Fruit fly (Drosophila melanogaster) whole organism, embryonic: ENCODE data around the gene fzy.

ENCODE experiments used
- Abd-B ChIP-seq: fragments of 200-800 bp; sonication (Bioruptor generic); optimal IDR thresholded peaks from 2 replicates; lab custom pipeline; 2018; ENCODE audit warnings: missing biosample characterization, mild to moderate bottlenecking, missing genetic modification characterization, moderate library complexity
- CG10565 ChIP-seq: fragments of 200-800 bp; sonication (Bioruptor generic); optimal IDR thresholded peaks from 3 replicates; lab custom pipeline; 2016; ENCODE audit warnings: missing biosample characterization, mild to moderate bottlenecking, missing genetic modification characterization
- CG11695 ChIP-seq: fragments of 200-800 bp; sonication (Bioruptor generic); IDR thresholded peaks from 3 replicates; pipeline ENCODE4 v1.3.6; 2022; ENCODE audit warnings: missing biosample characterization, missing genetic modification characterization
- CG12659 ChIP-seq: fragments of 200-800 bp; sonication (Bioruptor generic); optimal IDR thresholded peaks from 3 replicates; lab custom pipeline; 2017; ENCODE audit warnings: mild to moderate bottlenecking, missing biosample characterization, missing genetic modification reagents, missing genetic modification characterization
- CG13775 ChIP-seq: fragments of 200-800 bp; sonication (Bioruptor generic); optimal IDR thresholded peaks from 3 replicates; lab custom pipeline; 2017; ENCODE audit warnings: missing biosample characterization, mild to moderate bottlenecking, missing genetic modification characterization
- CG14860 ChIP-seq: fragments of 200-800 bp; sonication (Bioruptor generic); IDR thresholded peaks from 3 replicates; pipeline ENCODE4 v1.3.6; 2022; ENCODE audit warnings: missing biosample characterization, missing genetic modification characterization; ENCODE audit not compliant: partially characterized antibody
- CG17385 ChIP-seq: fragments of 200-800 bp; sonication (Bioruptor generic); optimal IDR thresholded peaks from 3 replicates; lab custom pipeline; 2018; ENCODE audit warnings: missing biosample characterization, mild to moderate bottlenecking, missing genetic modification characterization
- CG17568 ChIP-seq: fragments of 200-800 bp; sonication (Bioruptor generic); optimal IDR thresholded peaks from 2 replicates; lab custom pipeline; 2018; ENCODE audit warnings: missing biosample characterization, mild to moderate bottlenecking, missing genetic modification characterization, moderate library complexity
- CG17912 ChIP-seq: fragments of 200-800 bp; sonication (Bioruptor generic); optimal IDR thresholded peaks from 2 replicates; lab custom pipeline; 2018; ENCODE audit warnings: missing biosample characterization, mild to moderate bottlenecking, missing genetic modification characterization
- CG2875 ChIP-seq: fragments of 200-800 bp; sonication (Bioruptor generic); optimal IDR thresholded peaks from 2 replicates; lab custom pipeline; 2017; ENCODE audit warnings: missing biosample characterization, mild to moderate bottlenecking, missing genetic modification characterization, missing genetic modification reagents
- CG3407 ChIP-seq: fragments of 200-800 bp; sonication (Bioruptor generic); optimal IDR thresholded peaks from 2 replicates; lab custom pipeline; 2018; ENCODE audit warnings: missing biosample characterization, mild to moderate bottlenecking, missing genetic modification characterization
- CG4360 ChIP-seq: fragments of 200-800 bp; sonication (Bioruptor generic); IDR thresholded peaks from 2 replicates; pipeline ENCODE4 v1.3.6; 2022; ENCODE audit warnings: missing biosample characterization, missing genetic modification characterization
- CG7556 ChIP-seq: fragments of 200-800 bp; sonication (Bioruptor generic); optimal IDR thresholded peaks from 2 replicates; lab custom pipeline; 2017; ENCODE audit warnings: missing biosample characterization, mild to moderate bottlenecking, missing genetic modification characterization
- CG7928 ChIP-seq: fragments of 200-800 bp; sonication (Bioruptor generic); optimal IDR thresholded peaks from 2 replicates; lab custom pipeline; 2017; ENCODE audit warnings: missing biosample characterization, mild to moderate bottlenecking, missing genetic modification characterization
- CG7963 ChIP-seq: fragments of 200-800 bp; sonication (Bioruptor generic); IDR thresholded peaks from 3 replicates; pipeline ENCODE4 v1.3.6; 2022; ENCODE audit warnings: missing biosample characterization, missing genetic modification characterization; ENCODE audit not compliant: partially characterized antibody
- CG7987 ChIP-seq: fragments of 200-800 bp; sonication (Bioruptor generic); optimal IDR thresholded peaks from 2 replicates; lab custom pipeline; 2018; ENCODE audit warnings: missing biosample characterization, mild to moderate bottlenecking, missing genetic modification characterization, moderate library complexity
- CG9817 ChIP-seq: fragments of 200-800 bp; sonication (Bioruptor generic); optimal IDR thresholded peaks from 2 replicates; lab custom pipeline; 2018; ENCODE audit warnings: missing biosample characterization, mild to moderate bottlenecking, missing genetic modification characterization, moderate library complexity
- Deaf1 ChIP-seq: fragments of 200-800 bp; optimal IDR thresholded peaks from 3 replicates; lab custom pipeline; 2019; ENCODE audit warnings: missing biosample characterization, mild to moderate bottlenecking, missing genetic modification characterization, moderate library complexity
- Dll ChIP-seq: fragments of 200-800 bp; sonication (Bioruptor generic); IDR thresholded peaks from 4 replicates; pipeline ENCODE4 v1.3.6; 2022; ENCODE audit warnings: missing biosample characterization, missing genetic modification characterization; ENCODE audit not compliant: partially characterized antibody
- Doc3 ChIP-seq: fragments of 200-800 bp; sonication (Bioruptor generic); IDR thresholded peaks from 3 replicates; pipeline ENCODE4 v1.3.6; 2022; ENCODE audit warnings: missing biosample characterization, missing genetic modification characterization; ENCODE audit not compliant: partially characterized antibody
- Gsc ChIP-seq: fragments of 200-800 bp; sonication (Bioruptor generic); IDR thresholded peaks from 2 replicates; pipeline ENCODE4 v1.3.6; 2022; ENCODE audit warnings: missing biosample characterization, missing genetic modification characterization
- Med ChIP-seq: fragments of 200-800 bp; sonication (Bioruptor generic); peaks from one replicate; lab custom pipeline; 2016; ENCODE audit warnings: missing biosample characterization, missing genetic modification characterization, mild to moderate bottlenecking, inconsistent platforms, moderate library complexity
- Pdp1 ChIP-seq, 2 experiments: fragments of 200-800 bp; sonication (Bioruptor generic); optimal IDR thresholded peaks; 3 replicates each; lab custom pipeline; 2016; ENCODE audit warnings: missing biosample characterization in 2 of 2, missing genetic modification characterization in 2 of 2, mild to moderate bottlenecking in 1 of 2, moderate library complexity in 1 of 2
- Stat92E ChIP-seq, 3 experiments: fragments of >200 bp in 2 of 3; fragments of 200-800 bp in 1 of 3; sonication (Bioruptor generic) in 1 of 3; optimal IDR thresholded peaks; 2 replicates each; lab custom pipeline; 2017 to 2019; ENCODE audit warnings: missing biosample characterization in 3 of 3, missing genetic modification characterization in 3 of 3, mild to moderate bottlenecking in 1 of 3, moderate library complexity in 1 of 3
- amos ChIP-seq: fragments of 200-800 bp; sonication (Bioruptor generic); IDR thresholded peaks from 2 replicates; pipeline ENCODE4 v1.3.6; 2022; ENCODE audit warnings: missing biosample characterization, missing genetic modification characterization; ENCODE audit not compliant: partially characterized antibody
- cg ChIP-seq: fragments of 200-800 bp; sonication (Bioruptor generic); optimal IDR thresholded peaks from 3 replicates; lab custom pipeline; 2019; ENCODE audit warnings: missing biosample characterization, mild to moderate bottlenecking, missing genetic modification characterization, moderate library complexity
- corto ChIP-seq: fragments of 200-800 bp; sonication (Bioruptor generic); optimal IDR thresholded peaks from 2 replicates; lab custom pipeline; 2016; ENCODE audit warnings: missing biosample characterization, mild to moderate bottlenecking, missing genetic modification characterization, moderate library complexity
- crp ChIP-seq, 2 experiments: fragments of 200-800 bp; sonication (Bioruptor generic); optimal IDR thresholded peaks; 2 replicates in 1 of 2; 3 replicates in 1 of 2; lab custom pipeline; 2017; ENCODE audit warnings: missing biosample characterization in 2 of 2, missing genetic modification characterization in 2 of 2, mild to moderate bottlenecking in 1 of 2, moderate library complexity in 1 of 2
- dimm ChIP-seq: fragments of 200-800 bp; sonication (Bioruptor generic); IDR thresholded peaks from 2 replicates; pipeline ENCODE4 v1.3.6; 2022; ENCODE audit warnings: missing biosample characterization, missing genetic modification characterization
- gcm ChIP-seq: fragments of 200-800 bp; sonication (Bioruptor generic); optimal IDR thresholded peaks from 2 replicates; lab custom pipeline; 2019; ENCODE audit warnings: missing biosample characterization, mild to moderate bottlenecking, missing genetic modification characterization, moderate library complexity
- gfzf ChIP-seq: fragments of 200-800 bp; sonication (Bioruptor generic); optimal IDR thresholded peaks from 2 replicates; lab custom pipeline; 2016; ENCODE audit warnings: missing biosample characterization, mild to moderate bottlenecking, missing genetic modification characterization, moderate library complexity
- gro ChIP-seq: fragments of 200-800 bp; sonication (Bioruptor generic); optimal IDR thresholded peaks from 2 replicates; lab custom pipeline; 2016; ENCODE audit warnings: missing biosample characterization, missing genetic modification characterization
- inv ChIP-seq: fragments of 200-800 bp; sonication (Bioruptor generic); IDR thresholded peaks from 2 replicates; pipeline ENCODE4 v1.3.6; 2022; ENCODE audit warnings: missing biosample characterization, missing genetic modification characterization; ENCODE audit not compliant: partially characterized antibody
- mld ChIP-seq: fragments of 200-800 bp; sonication (Bioruptor generic); IDR thresholded peaks from 3 replicates; pipeline ENCODE4 v1.3.6; 2022; ENCODE audit warnings: missing biosample characterization, missing genetic modification characterization; ENCODE audit not compliant: partially characterized antibody
- repo ChIP-seq: fragments of 200-800 bp; sonication (Bioruptor generic); optimal IDR thresholded peaks from 2 replicates; lab custom pipeline; 2016; ENCODE audit warnings: missing biosample characterization, missing genetic modification characterization
- scrt ChIP-seq: fragments of 200-800 bp; sonication (Bioruptor generic); optimal IDR thresholded peaks from 2 replicates; lab custom pipeline; 2018; ENCODE audit warnings: missing biosample characterization, mild to moderate bottlenecking, missing genetic modification characterization, moderate library complexity
- sd ChIP-seq: fragments of 200-800 bp; sonication (Bioruptor generic); optimal IDR thresholded peaks from 3 replicates; lab custom pipeline; 2018; ENCODE audit warnings: missing biosample characterization, mild to moderate bottlenecking, missing genetic modification characterization, moderate library complexity
- slbo ChIP-seq: fragments of 200-800 bp; sonication (Bioruptor generic); IDR thresholded peaks from 2 replicates; pipeline ENCODE4 v1.3.6; 2022; ENCODE audit warnings: missing biosample characterization, missing genetic modification characterization
- trem ChIP-seq: fragments of 200-800 bp; optimal IDR thresholded peaks from 3 replicates; lab custom pipeline; 2019; ENCODE audit warnings: missing biosample characterization, mild to moderate bottlenecking, missing genetic modification characterization, moderate library complexity
- tx ChIP-seq: fragments of 200-800 bp; sonication (Bioruptor generic); optimal IDR thresholded peaks from 2 replicates; lab custom pipeline; 2016; ENCODE audit warnings: missing biosample characterization, missing genetic modification characterization
- unc-4 ChIP-seq: fragments of 200-800 bp; sonication (Bioruptor generic); IDR thresholded peaks from 2 replicates; pipeline ENCODE4 v1.3.6; 2022; ENCODE audit warnings: missing biosample characterization, missing genetic modification characterization; ENCODE audit not compliant: partially characterized antibody
- vfl ChIP-seq: fragments of 200-800 bp; sonication (Bioruptor generic); optimal IDR thresholded peaks from 2 replicates; lab custom pipeline; 2016; ENCODE audit warnings: missing biosample characterization, missing genetic modification characterization
- wdn ChIP-seq: fragments of 200-800 bp; sonication (Bioruptor generic); IDR thresholded peaks from 2 replicates; pipeline ENCODE4 v1.3.6; 2022; ENCODE audit warnings: missing biosample characterization, missing genetic modification characterization
- yki ChIP-seq: fragments of >200 bp; optimal IDR thresholded peaks from 3 replicates; lab custom pipeline; 2018
- z ChIP-seq: fragments of 200-800 bp; sonication (Bioruptor generic); IDR thresholded peaks from 3 replicates; pipeline ENCODE4 v1.3.6; 2022; ENCODE audit warnings: missing biosample characterization, missing genetic modification characterization
- zfh1 ChIP-seq: fragments of 200-800 bp; sonication (Bioruptor generic); IDR thresholded peaks from 3 replicates; pipeline ENCODE4 v1.3.6; 2022; ENCODE audit warnings: missing biosample characterization, missing genetic modification characterization
- zfh2 ChIP-seq: fragments of 200-800 bp; sonication (Bioruptor generic); optimal IDR thresholded peaks from 2 replicates; lab custom pipeline; 2016; ENCODE audit warnings: missing biosample characterization, missing genetic modification characterization

fzy gene

dm6 chr2L:16307026-16307703, 3.6 kb upstream of the fzy start, which contains the start of the genes CG5861 and Syx5 (continued):
- TF ChIP-seq zfh1 (GFP tag; lab: Robert Waterston, UW), result peak; percentile 67; the same call in 1 of the 3 replicates
- TF ChIP-seq wdn, result no peak
- peak; percentile 17 for TF ChIP-seq CG7987 (GFP tag; lab: Kevin White, UChicago)
- peak; percentile 10 for TF ChIP-seq CG17568 (GFP tag; lab: Kevin White, UChicago)
- no peak for TF ChIP-seq repo (GFP tag; lab: Kevin White, UChicago)
- no peak for TF ChIP-seq CG2875 (GFP tag; lab: Kevin White, UChicago)
- no peak for TF ChIP-seq dimm (GFP tag; lab: Robert Waterston, UW)
- no peak for TF ChIP-seq CG4360 (GFP tag; lab: Robert Waterston, UW)
- peak; percentile 30 for TF ChIP-seq CG3407 (GFP tag; lab: Kevin White, UChicago)
- TF ChIP-seq inv, result peak; percentile 84
- no peak for TF ChIP-seq Gsc
- TF ChIP-seq CG13775 (GFP tag; lab: Kevin White, UChicago), result peak; percentile 64
- TF ChIP-seq unc-4 (GFP tag; lab: Robert Waterston, UW), result peak; percentile 95
- peak; percentile 66 for TF ChIP-seq CG7963
- TF ChIP-seq vfl (GFP tag; lab: Kevin White, UChicago), result no peak
- no peak for TF ChIP-seq tx (GFP tag; lab: Kevin White, UChicago)
- TF ChIP-seq gro (GFP tag; lab: Kevin White, UChicago), result no peak
- peak; percentile 63 for TF ChIP-seq sd (tag; lab: Kevin White, UChicago)
- TF ChIP-seq CG17912 (GFP tag; lab: Kevin White, UChicago), result peak; percentile 22
- peak; percentile 28 for TF ChIP-seq zfh2 (GFP tag; lab: Kevin White, UChicago)
- peak in 1 of 2 experiments; percentile 75 for TF ChIP-seq crp (GFP tag; optimal IDR thresholded peaks at IDR 0.05; lab: Kevin White, UChicago)
- TF ChIP-seq Pdp1 (GFP tag; optimal IDR thresholded peaks at IDR 0.05; lab: Kevin White, UChicago), result peak in 1 of 2 experiments; percentile 42
- TF ChIP-seq CG12659 (GFP tag; lab: Kevin White, UChicago), result peak; percentile 81
- TF ChIP-seq gcm (GFP tag; lab: Kevin White, UChicago), result peak; percentile 68
- TF ChIP-seq mld (GFP tag; lab: Robert Waterston, UW), result peak; percentile 71; the same call in 2 of the 3 replicates
- no peak for TF ChIP-seq gfzf
- no peak for TF ChIP-seq Abd-B (GFP tag; lab: Kevin White, UChicago)
- TF ChIP-seq cg (GFP tag; lab: Kevin White, UChicago), result peak; percentile 93
- TF ChIP-seq CG17385 (GFP tag; lab: Kevin White, UChicago), result peak; percentile 46
- no peak for TF ChIP-seq yki
- peak; percentile 97 for TF ChIP-seq Doc3 (GFP tag; lab: Robert Waterston, UW)
- TF ChIP-seq scrt (GFP tag; lab: Kevin White, UChicago), result peak; percentile 62
- TF ChIP-seq slbo (GFP tag; lab: Robert Waterston, UW), result peak; percentile 80
- peak; percentile 21; the same call in 1 of the 3 replicates for TF ChIP-seq CG11695 (GFP tag; lab: Robert Waterston, UW)
- no peak for TF ChIP-seq CG10565 (GFP tag; lab: Kevin White, UChicago)
- TF ChIP-seq Stat92E (GFP tag; optimal IDR thresholded peaks at IDR 0.05; lab: Kevin White, UChicago), result peak in 1 of 3 experiments; percentile 14
- TF ChIP-seq Deaf1 (tag; lab: Kevin White, UChicago), result no peak
- peak; percentile 86 for TF ChIP-seq CG7928 (GFP tag; lab: Kevin White, UChicago)
- peak; percentile 51 for TF ChIP-seq CG7556 (GFP tag; lab: Kevin White, UChicago)
- no peak for TF ChIP-seq corto (GFP tag; lab: Kevin White, UChicago)
- TF ChIP-seq amos (GFP tag; lab: Robert Waterston, UW), result peak; percentile 84; the same call in 1 of the 2 replicates
- peak; percentile 88 for TF ChIP-seq CG14860 (GFP tag; lab: Robert Waterston, UW)
- peak; percentile 96 for TF ChIP-seq z (GFP tag; lab: Robert Waterston, UW)
- TF ChIP-seq Med (GFP tag; lab: Kevin White, UChicago), result peak; percentile 48
- TF ChIP-seq CG9817 (tag; lab: Kevin White, UChicago), result peak; percentile 59
- peak; percentile 86 for TF ChIP-seq trem (tag; lab: Kevin White, UChicago)
- peak; percentile 98 for TF ChIP-seq Dll
